Fruit fly (Drosophila melanogaster) whole organism, embryonic: ENCODE results near the gene Fpgs1.

Source experiments
- Abd-B ChIP-seq: fragments of 200-800 bp; sonication (Bioruptor generic); optimal IDR thresholded peaks from 2 replicates; lab custom pipeline; 2018; ENCODE audit warnings: missing biosample characterization, mild to moderate bottlenecking, missing genetic modification characterization, moderate library complexity
- Atf-2 ChIP-seq: fragments of 200-800 bp; sonication (Bioruptor generic); optimal IDR thresholded peaks from 2 replicates; lab custom pipeline; 2016; ENCODE audit warnings: missing biosample characterization, missing genetic modification characterization
- BEAF-32 ChIP-seq: fragments of 200-800 bp; sonication (Bioruptor generic); optimal IDR thresholded peaks from 3 replicates; lab custom pipeline; 2017; ENCODE audit warnings: missing biosample characterization, missing genetic modification characterization, mild to moderate bottlenecking, moderate library complexity, missing genetic modification reagents
- Bgb ChIP-seq: fragments of 200-800 bp; sonication (Bioruptor generic); IDR thresholded peaks from 2 replicates; pipeline ENCODE4 v1.3.6; 2022; ENCODE audit warnings: missing biosample characterization, missing genetic modification characterization; ENCODE audit not compliant: partially characterized antibody
- CG10959 ChIP-seq: fragments of 200-800 bp; sonication (Bioruptor generic); IDR thresholded peaks from 2 replicates; pipeline ENCODE4 v1.3.6; 2022; ENCODE audit warnings: missing biosample characterization, missing genetic modification characterization
- CG11504 ChIP-seq: fragments of 200-800 bp; sonication (Bioruptor generic); optimal IDR thresholded peaks from 3 replicates; lab custom pipeline; 2019; ENCODE audit warnings: missing biosample characterization, mild to moderate bottlenecking, missing genetic modification characterization, moderate library complexity
- CG13894 ChIP-seq: fragments of 200-800 bp; sonication (Bioruptor generic); optimal IDR thresholded peaks from 3 replicates; lab custom pipeline; 2018; ENCODE audit warnings: missing biosample characterization, mild to moderate bottlenecking, missing genetic modification characterization, moderate library complexity
- CG2120 ChIP-seq: fragments of 200-800 bp; sonication (Bioruptor generic); optimal IDR thresholded peaks from 3 replicates; lab custom pipeline; 2016; ENCODE audit warnings: missing biosample characterization, missing genetic modification characterization
- CG4360 ChIP-seq: fragments of 200-800 bp; sonication (Bioruptor generic); IDR thresholded peaks from 2 replicates; pipeline ENCODE4 v1.3.6; 2022; ENCODE audit warnings: missing biosample characterization, missing genetic modification characterization
- CG4404 ChIP-seq: fragments of 200-800 bp; sonication (Bioruptor generic); IDR thresholded peaks from 2 replicates; pipeline ENCODE4 v1.3.6; 2022; ENCODE audit warnings: missing biosample characterization, missing genetic modification characterization
- CG4707 ChIP-seq: fragments of 200-800 bp; sonication (Bioruptor generic); optimal IDR thresholded peaks from 2 replicates; lab custom pipeline; 2018; ENCODE audit warnings: missing biosample characterization, mild to moderate bottlenecking, missing genetic modification characterization, moderate library complexity
- CG8388 ChIP-seq: fragments of 200-800 bp; sonication (Bioruptor generic); optimal IDR thresholded peaks from 2 replicates; lab custom pipeline; 2019; ENCODE audit warnings: missing biosample characterization, mild to moderate bottlenecking, missing genetic modification characterization, moderate library complexity
- CG9215 ChIP-seq: fragments of 200-800 bp; sonication (Bioruptor generic); IDR thresholded peaks from 2 replicates; pipeline ENCODE4 v1.3.6; 2022; ENCODE audit warnings: missing biosample characterization, missing genetic modification characterization
- Deaf1 ChIP-seq: fragments of 200-800 bp; optimal IDR thresholded peaks from 3 replicates; lab custom pipeline; 2019; ENCODE audit warnings: missing biosample characterization, mild to moderate bottlenecking, missing genetic modification characterization, moderate library complexity
- Eip74EF ChIP-seq, 2 experiments: fragments of 200-800 bp in 1 of 2; fragments of >200 bp in 1 of 2; sonication (Bioruptor generic) in 1 of 2; optimal IDR thresholded peaks; 2 replicates each; lab custom pipeline; 2017 to 2019; ENCODE audit warnings: missing biosample characterization in 2 of 2, missing genetic modification characterization in 2 of 2, mild to moderate bottlenecking in 1 of 2, moderate library complexity in 1 of 2
- Ets65A ChIP-seq: fragments of 200-800 bp; sonication (Bioruptor generic); peaks from one replicate; lab custom pipeline; 2016; ENCODE audit warnings: missing biosample characterization, missing genetic modification characterization
- HHEX ChIP-seq: fragments of 200-800 bp; sonication (Bioruptor generic); optimal IDR thresholded peaks from 3 replicates; lab custom pipeline; 2017; ENCODE audit warnings: missing biosample characterization, mild to moderate bottlenecking, missing genetic modification characterization, missing genetic modification reagents
- HLHmδ ChIP-seq: fragments of 200-800 bp; sonication (Bioruptor generic); optimal IDR thresholded peaks from 2 replicates; lab custom pipeline; 2018; ENCODE audit warnings: missing biosample characterization, mild to moderate bottlenecking, missing genetic modification characterization, moderate library complexity
- Lhr ChIP-seq: fragments of 200-800 bp; sonication (Bioruptor generic); optimal IDR thresholded peaks from 3 replicates; lab custom pipeline; 2017; ENCODE audit warnings: mild to moderate bottlenecking, missing biosample characterization, missing genetic modification reagents, missing genetic modification characterization
- NK7.1 ChIP-seq: fragments of 200-800 bp; sonication (Bioruptor generic); optimal IDR thresholded peaks from 3 replicates; lab custom pipeline; 2016; ENCODE audit warnings: missing biosample characterization, missing genetic modification characterization
- Side ChIP-seq: fragments of 200-800 bp; sonication (Bioruptor generic); optimal IDR thresholded peaks from 2 replicates; lab custom pipeline; 2016; ENCODE audit warnings: missing biosample characterization, missing genetic modification characterization
- Sox102F ChIP-seq: fragments of 200-800 bp; sonication (Bioruptor generic); optimal IDR thresholded peaks from 2 replicates; lab custom pipeline; 2018; ENCODE audit warnings: missing biosample characterization, mild to moderate bottlenecking, missing genetic modification characterization, moderate library complexity
- Spps ChIP-seq: fragments of 200-800 bp; sonication (Bioruptor generic); optimal IDR thresholded peaks from 2 replicates; lab custom pipeline; 2018; ENCODE audit warnings: missing biosample characterization, mild to moderate bottlenecking, missing genetic modification characterization
- Ssrp ChIP-seq: fragments of 200-800 bp; sonication (Bioruptor generic); optimal IDR thresholded peaks from 2 replicates; lab custom pipeline; 2018; ENCODE audit warnings: missing biosample characterization, mild to moderate bottlenecking, missing genetic modification characterization, moderate library complexity
- Vsx1 ChIP-seq: fragments of 200-800 bp; sonication (Bioruptor generic); optimal IDR thresholded peaks from 2 replicates; lab custom pipeline; 2017; ENCODE audit warnings: missing biosample characterization, mild to moderate bottlenecking, missing genetic modification characterization, missing genetic modification reagents
- aop ChIP-seq: fragments of 200-800 bp; sonication (Bioruptor generic); IDR thresholded peaks from 2 replicates; pipeline ENCODE4 v1.3.6; 2022; ENCODE audit warnings: missing biosample characterization, missing genetic modification characterization
- br ChIP-seq: fragments of >200 bp; optimal IDR thresholded peaks from 2 replicates; lab custom pipeline; 2017
- cas ChIP-seq: fragments of 200-800 bp; sonication (Bioruptor generic); IDR thresholded peaks from 2 replicates; pipeline ENCODE4 v1.3.6; 2022; ENCODE audit warnings: missing biosample characterization, missing genetic modification characterization
- chn ChIP-seq: fragments of 200-800 bp; sonication (Bioruptor generic); optimal IDR thresholded peaks from 2 replicates; lab custom pipeline; 2016; ENCODE audit warnings: missing biosample characterization, missing genetic modification characterization
- dan ChIP-seq: fragments of 200-800 bp; sonication (Bioruptor generic); IDR thresholded peaks from 2 replicates; pipeline ENCODE4 v1.3.6; 2022; ENCODE audit warnings: missing biosample characterization, missing genetic modification characterization
- danr ChIP-seq: fragments of 200-800 bp; sonication (Bioruptor generic); IDR thresholded peaks from 2 replicates; pipeline ENCODE4 v1.3.6; 2022; ENCODE audit warnings: missing biosample characterization, missing genetic modification characterization
- dm ChIP-seq: fragments of 200-800 bp; sonication (Bioruptor generic); optimal IDR thresholded peaks from 3 replicates; lab custom pipeline; 2016; ENCODE audit warnings: missing biosample characterization, missing genetic modification characterization
- fu2 ChIP-seq: fragments of 200-800 bp; sonication (Bioruptor generic); optimal IDR thresholded peaks from 2 replicates; lab custom pipeline; 2016; ENCODE audit warnings: missing biosample characterization, missing genetic modification characterization
- grau ChIP-seq: fragments of 200-800 bp; optimal IDR thresholded peaks from 3 replicates; lab custom pipeline; 2019; ENCODE audit warnings: missing biosample characterization, mild to moderate bottlenecking, missing genetic modification characterization, moderate library complexity
- grn ChIP-seq: fragments of 200-800 bp; sonication (Bioruptor generic); optimal IDR thresholded peaks from 3 replicates; lab custom pipeline; 2017; ENCODE audit warnings: missing biosample characterization, missing genetic modification characterization
- jing ChIP-seq: fragments of 200-800 bp; sonication (Bioruptor generic); optimal IDR thresholded peaks from 2 replicates; lab custom pipeline; 2018; ENCODE audit warnings: missing biosample characterization, mild to moderate bottlenecking, missing genetic modification characterization
- knrl ChIP-seq: fragments of 200-800 bp; sonication (Bioruptor generic); IDR thresholded peaks from 3 replicates; pipeline ENCODE4 v1.3.6; 2022; ENCODE audit warnings: missing biosample characterization, missing genetic modification characterization; ENCODE audit not compliant: partially characterized antibody
- luna ChIP-seq: fragments of 200-800 bp; sonication (Bioruptor generic); optimal IDR thresholded peaks from 2 replicates; lab custom pipeline; 2016; ENCODE audit warnings: missing biosample characterization, missing genetic modification characterization
- mam ChIP-seq: fragments of 200-800 bp; sonication (Bioruptor generic); optimal IDR thresholded peaks from 3 replicates; lab custom pipeline; 2016; ENCODE audit warnings: missing biosample characterization, missing genetic modification characterization
- otp ChIP-seq: fragments of 200-800 bp; sonication (Bioruptor generic); IDR thresholded peaks from 3 replicates; pipeline ENCODE4, ENCODE4 v1.3.6; 2022; ENCODE audit warnings: missing biosample characterization, missing genetic modification characterization
- pan ChIP-seq, 4 experiments: fragments of >200 bp in 3 of 4; fragments of 200-800 bp in 1 of 4; sonication (Bioruptor generic) in 1 of 4; optimal IDR thresholded peaks in 3 of 4; IDR thresholded peaks in 1 of 4; 2 replicates each; pipeline versions ENCODE4 v1.3.6 to Lab custom; 2017 to 2022; ENCODE audit warnings: missing biosample characterization in 2 of 4, missing genetic modification characterization in 2 of 4, mixed read lengths in 1 of 4
- row ChIP-seq: fragments of 200-800 bp; sonication (Bioruptor generic); IDR thresholded peaks from 3 replicates; pipeline ENCODE4 v1.3.6; 2022; ENCODE audit warnings: missing biosample characterization, missing genetic modification characterization
- schlank ChIP-seq: fragments of 200-800 bp; sonication (Bioruptor generic); optimal IDR thresholded peaks from 2 replicates; lab custom pipeline; 2018; ENCODE audit warnings: missing biosample characterization, mild to moderate bottlenecking, missing genetic modification characterization
- tap ChIP-seq: fragments of 200-800 bp; optimal IDR thresholded peaks from 3 replicates; lab custom pipeline; 2019; ENCODE audit warnings: missing biosample characterization, mild to moderate bottlenecking, missing genetic modification characterization, moderate library complexity
- tin ChIP-seq: fragments of 200-800 bp; sonication (Bioruptor generic); optimal IDR thresholded peaks from 3 replicates; lab custom pipeline; 2016; ENCODE audit warnings: missing biosample characterization, missing genetic modification characterization
- tll ChIP-seq, 2 experiments: fragments of 200-800 bp in 1 of 2; fragments of >200 bp in 1 of 2; sonication (Bioruptor generic) in 1 of 2; optimal IDR thresholded peaks; 2 replicates each; lab custom pipeline; 2017 to 2019; ENCODE audit warnings: missing biosample characterization in 2 of 2, missing genetic modification characterization in 2 of 2, mild to moderate bottlenecking in 1 of 2, moderate library complexity in 1 of 2
- ttk ChIP-seq: fragments of 200-800 bp; sonication (Bioruptor generic); IDR thresholded peaks from 2 replicates; pipeline ENCODE4 v2.1.2; 2022; ENCODE audit warnings: missing biosample characterization, missing genetic modification characterization
- zen ChIP-seq: fragments of 200-800 bp; sonication (Bioruptor generic); optimal IDR thresholded peaks from 3 replicates; lab custom pipeline; 2018; ENCODE audit warnings: missing biosample characterization, mild to moderate bottlenecking, missing genetic modification characterization, moderate library complexity

Gene Fpgs1

DNA sequence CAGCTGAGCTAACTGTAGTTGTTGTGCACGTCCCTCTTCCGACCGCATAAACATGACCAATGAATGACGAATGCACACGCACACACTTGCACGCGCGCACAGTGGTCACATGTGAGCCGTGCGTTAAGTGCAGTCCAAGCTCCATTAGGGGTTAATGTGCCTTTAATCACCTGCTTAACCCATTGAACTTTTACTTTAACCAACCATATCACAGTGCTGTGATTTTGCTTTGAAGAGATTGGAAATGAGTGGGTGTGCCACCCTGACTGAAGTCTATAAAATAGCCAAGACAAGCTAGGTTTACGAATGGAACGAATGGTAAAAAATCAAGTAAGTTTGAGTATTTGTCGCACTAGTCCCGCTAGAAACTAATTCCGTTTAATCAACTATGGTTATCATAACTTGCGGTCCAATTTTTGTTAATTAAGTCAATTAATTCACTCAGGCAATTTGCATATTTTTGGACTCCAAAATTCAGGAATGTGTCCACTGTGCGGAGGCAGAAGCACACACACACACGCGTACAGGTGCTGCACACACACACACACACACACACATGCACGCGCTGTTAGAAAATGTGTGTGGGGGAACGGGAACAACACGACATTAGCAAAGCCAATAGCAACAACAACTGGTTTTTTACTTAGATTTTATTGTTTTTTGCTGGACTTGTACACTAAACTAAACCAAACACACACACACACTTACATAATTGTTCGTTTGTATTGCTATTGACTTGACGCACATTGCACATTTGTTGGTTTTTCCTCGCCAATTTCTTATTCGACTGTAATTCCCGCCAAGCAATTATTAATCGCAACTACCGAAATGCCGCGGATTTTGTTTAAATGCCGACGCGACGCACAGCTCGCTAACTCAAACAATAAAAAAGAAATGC lies 20.2 kb upstream of the Fpgs1 start (continued):
- TF ChIP-seq schlank (tag; lab: Kevin White, UChicago) (no peak), tll (GFP tag; optimal IDR thresholded peaks at IDR 0.05; lab: Kevin White, UChicago) (no peak), CG8388 (GFP tag; lab: Kevin White, UChicago) (peak; percentile 39), CG4707 (GFP tag; lab: Kevin White, UChicago) (peak; percentile 89), Ets65A (GFP tag; lab: Kevin White, UChicago) (peak; percentile 93), knrl (GFP tag; lab: Robert Waterston, UW) (no peak; the same call in 2 of the 3 replicates), pan (optimal IDR thresholded peaks at IDR 0.05; lab: Kevin White, UChicago) (no peak), pan (GFP tag; optimal IDR thresholded peaks at IDR 0.05 in 1 of 2, IDR thresholded peaks at IDR 0.05 in 1 of 2) (no peak), CG9215 (GFP tag; lab: Robert Waterston, UW) (no peak), Vsx1 (GFP tag; lab: Kevin White, UChicago) (peak; percentile 61), Abd-B (no peak), Side (GFP tag; lab: Kevin White, UChicago) (peak; percentile 3), CG4404 (GFP tag; lab: Robert Waterston, UW) (peak; percentile 24; the same call in 1 of the 2 replicates), zen (no peak), Sox102F (peak; percentile 40), row (GFP tag; lab: Robert Waterston, UW) (peak; percentile 77), Atf-2 (GFP tag; lab: Kevin White, UChicago) (peak; percentile 53), CG11504 (peak; percentile 66), NK7.1 (GFP tag; lab: Kevin White, UChicago) (no peak), Bgb (GFP tag; lab: Robert Waterston, UW) (no peak), Deaf1 (no peak), grau (tag; lab: Kevin White, UChicago) (peak; percentile 48), Spps (no peak), mam (GFP tag; lab: Kevin White, UChicago) (peak; percentile 21), tap (tag; lab: Kevin White, UChicago) (no peak), CG2120 (peak; percentile 31), HLHmδ (GFP tag; lab: Kevin White, UChicago) (peak; percentile 26), HHEX (GFP tag; lab: Kevin White, UChicago) (peak; percentile 20), grn (GFP tag; lab: Kevin White, UChicago) (no peak), BEAF-32 (GFP tag; lab: Kevin White, UChicago) (no peak), Eip74EF (GFP tag; optimal IDR thresholded peaks at IDR 0.05; lab: Kevin White, UChicago) (peak in 1 of 2 experiments; percentile 45), Lhr (GFP tag; lab: Kevin White, UChicago) (no peak), dm (GFP tag; lab: Kevin White, UChicago) (no peak), CG4360 (GFP tag; lab: Robert Waterston, UW) (peak; percentile 60), Ssrp (tag; lab: Kevin White, UChicago) (peak; percentile 36), CG13894 (tag; lab: Kevin White, UChicago) (peak; percentile 43), chn (GFP tag; lab: Kevin White, UChicago) (peak; percentile 13), dan (GFP tag; lab: Robert Waterston, UW) (no peak), jing (GFP tag; lab: Kevin White, UChicago) (no peak), tin (peak; percentile 46), ttk (GFP tag; lab: Robert Waterston, UW) (no peak), cas (no peak), br (lab: Kevin White, UChicago) (no peak), danr (no peak), CG10959 (GFP tag; lab: Robert Waterston, UW) (no peak), aop (no peak), otp (no peak), fu2 (GFP tag; lab: Kevin White, UChicago) (no peak), luna (GFP tag; lab: Kevin White, UChicago) (peak; percentile 6)
